Worm (Caenorhabditis elegans) whole organism, mixed stage, embryonic: ENCODE measurements around the gene M05D6.9.

Experiments
- hlh-1 ChIP-seq: fragments of 150-350 bp; optimal IDR thresholded peaks from 2 replicates; lab custom pipeline; 2014; ENCODE audit warnings: missing biosample characterization, missing genetic modification reagents, missing genetic modification characterization
- lin-13 ChIP-seq: fragments of 150-350 bp; optimal IDR thresholded peaks from 2 replicates; lab custom pipeline; 2014; ENCODE audit warnings: missing biosample characterization, missing genetic modification characterization
- lsy-2 ChIP-seq: fragments of 150-350 bp; optimal IDR thresholded peaks from 2 replicates; lab custom pipeline; 2014; ENCODE audit warnings: missing biosample characterization, missing genetic modification characterization
- mep-1 ChIP-seq: fragments of 150-350 bp; optimal IDR thresholded peaks from 2 replicates; lab custom pipeline; 2017; ENCODE audit warnings: missing biosample characterization, missing genetic modification reagents, missing genetic modification characterization, inconsistent platforms
- snpc-4 ChIP-seq: fragments of 150-350 bp; optimal IDR thresholded peaks from 2 replicates; lab custom pipeline; 2014; ENCODE audit warnings: missing biosample characterization, missing genetic modification characterization

DNA sequence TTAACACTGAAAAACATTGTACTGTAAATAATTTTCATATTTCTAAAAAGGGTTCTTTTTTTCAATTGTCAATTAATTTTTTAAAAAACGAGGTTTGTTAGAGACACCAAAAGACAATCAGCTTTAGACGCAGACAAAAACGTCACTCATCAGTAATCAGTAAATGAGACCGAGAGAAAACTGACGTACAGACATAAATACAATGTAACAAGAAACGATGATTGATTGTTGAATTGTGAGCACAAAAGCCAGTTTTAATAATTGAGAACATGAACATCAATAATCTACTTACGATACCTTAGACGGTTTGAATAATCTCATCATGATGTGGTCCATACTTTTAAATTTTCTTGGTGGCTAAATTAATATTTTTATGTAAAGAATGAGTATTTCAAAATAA is 12.7 kb downstream of the M05D6.9 start:
- no peak for TF ChIP-seq hlh-1 (tag; lab: Kevin White, UChicago)
- no peak for TF ChIP-seq lsy-2 (tag; lab: Kevin White, UChicago)
- TF ChIP-seq lin-13 (tag; lab: Kevin White, UChicago): no peak
- TF ChIP-seq mep-1 (tag; lab: Kevin White, UChicago): no peak
- TF ChIP-seq snpc-4: no peak
